Worm (Caenorhabditis elegans): ENCODE results near the gene dop-3.

ce11 chrX:6530046-6530445 is 39.5 kb downstream of the dop-3 start, which contains the start of gene ceh-60:
- TF ChIP-seq him-1 (tag; optimal IDR thresholded peaks at IDR 0.05), result no peak
- no peak for TF ChIP-seq dao-5 (tag; optimal IDR thresholded peaks at IDR 0.05)
- no peak for TF ChIP-seq W03F9.2 (tag; optimal IDR thresholded peaks at IDR 0.05)
